Worm (Caenorhabditis elegans): ENCODE data around the gene C49F8.15.

ce11 chrX:13376185-13376584 lies 13.8 kb upstream of the C49F8.15 start:
- TF ChIP-seq zag-1 (tag; optimal IDR thresholded peaks at IDR 0.05) (no peak), elt-3 (tag; optimal IDR thresholded peaks at IDR 0.05) (no peak), unc-62 (GFP tag; optimal IDR thresholded peaks at IDR 0.05) (no peak), tbx-2 (tag; optimal IDR thresholded peaks at IDR 0.05) (no peak), fos-1 (tag; optimal IDR thresholded peaks at IDR 0.05) (no peak), snpc-4 (tag; optimal IDR thresholded peaks at IDR 0.05) (no peak), ztf-4 (tag; optimal IDR thresholded peaks at IDR 0.05) (no peak), lir-3 (tag; optimal IDR thresholded peaks at IDR 0.05; ENCODE audit: poor library complexity) (no peak)
